Worm (Caenorhabditis elegans): ENCODE measurements around the gene C26B9.5.

Gene C26B9.5

DNA sequence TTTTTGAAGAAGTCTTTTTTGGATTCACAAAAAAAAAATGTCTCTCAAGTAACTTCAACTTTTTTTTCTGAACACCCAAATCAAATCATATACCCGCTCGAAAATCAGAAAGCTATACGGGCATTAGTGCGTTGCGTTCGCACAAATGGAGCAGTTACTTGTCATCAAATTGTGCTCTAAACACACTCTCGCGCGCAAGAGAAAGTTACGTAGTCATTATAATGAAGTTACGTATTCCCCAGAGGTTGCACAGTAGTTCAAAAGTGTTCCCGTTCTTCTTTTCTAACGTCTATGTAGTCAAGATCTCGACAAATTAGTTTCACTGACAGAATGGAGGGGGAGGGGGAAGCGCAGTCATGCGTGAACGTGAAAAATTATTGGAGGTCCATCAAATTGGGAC lies 7.7 kb upstream of the C26B9.5 start:
- TF ChIP-seq nhr-76 (tag; optimal IDR thresholded peaks at IDR 0.05) (no peak), ces-1 (GFP tag; optimal IDR thresholded peaks at IDR 0.05) (peak; percentile 82)

- TF ChIP-seq ceh-43 (GFP tag; optimal IDR thresholded peaks at IDR 0.05) (no peak), flh-1 (GFP tag; optimal IDR thresholded peaks at IDR 0.05) (no peak), mep-1 (tag; optimal IDR thresholded peaks at IDR 0.05) (no peak), lsy-2 (tag; optimal IDR thresholded peaks at IDR 0.05) (no peak), snpc-4 (tag; optimal IDR thresholded peaks at IDR 0.05) (no peak), ham-2 (GFP tag; optimal IDR thresholded peaks at IDR 0.05) (no peak)
Measured at ce11 chrX:5323287-5323686, 6.0 kb upstream of the C26B9.5 start, which contains the start of gene sto-2. TSS of gene sto-2 (minus strand) at chrX:5323387.

- no peak for TF ChIP-seq elt-1 (tag; optimal IDR thresholded peaks at IDR 0.05; ENCODE audit: borderline replicate concordance, insufficient read depth)
- no peak for TF ChIP-seq bed-3 (GFP tag; optimal IDR thresholded peaks at IDR 0.05)
- no peak for TF ChIP-seq unc-62 (GFP tag; optimal IDR thresholded peaks at IDR 0.05)
- no peak for TF ChIP-seq snpc-4 (tag; optimal IDR thresholded peaks at IDR 0.05)
- no peak for TF ChIP-seq unc-39 (tag; optimal IDR thresholded peaks at IDR 0.05)
- no peak for TF ChIP-seq sptf-1 (tag; optimal IDR thresholded peaks at IDR 0.05)
- TF ChIP-seq tbx-8 (GFP tag; optimal IDR thresholded peaks at IDR 0.05): no peak
- TF ChIP-seq unc-120 (tag; optimal IDR thresholded peaks at IDR 0.05; ENCODE audit: poor library complexity, severe bottlenecking): no peak
- no peak for TF ChIP-seq flh-1 (GFP tag; optimal IDR thresholded peaks at IDR 0.05)
- no peak for TF ChIP-seq zip-8 (tag; optimal IDR thresholded peaks at IDR 0.05)
- TF ChIP-seq sem-2 (GFP tag; optimal IDR thresholded peaks at IDR 0.05): no peak
- no peak for TF ChIP-seq lsy-2 (tag; optimal IDR thresholded peaks at IDR 0.05)
- no peak for TF ChIP-seq mls-2 (tag; optimal IDR thresholded peaks at IDR 0.05)
- TF ChIP-seq hlh-1 (tag; optimal IDR thresholded peaks at IDR 0.05): no peak
- no peak for TF ChIP-seq pha-4 (tag; optimal IDR thresholded peaks at IDR 0.05)
- TF ChIP-seq lin-13 (tag; optimal IDR thresholded peaks at IDR 0.05): no peak
- TF ChIP-seq cnd-1 (tag; optimal IDR thresholded peaks at IDR 0.05): no peak
Measured at ce11 chrX:5330765-5331164, 1.5 kb downstream of the C26B9.5 start.

- TF ChIP-seq flh-1 (GFP tag; optimal IDR thresholded peaks at IDR 0.05): no peak
- TF ChIP-seq mab-5 (tag; optimal IDR thresholded peaks at IDR 0.05): no peak
- TF ChIP-seq ces-1 (GFP tag; optimal IDR thresholded peaks at IDR 0.05): no peak
- no peak for TF ChIP-seq pha-4 (tag; optimal IDR thresholded peaks at IDR 0.05)
- no peak for TF ChIP-seq ceh-39 (tag; optimal IDR thresholded peaks at IDR 0.05)
- TF ChIP-seq drap-1 (GFP tag; optimal IDR thresholded peaks at IDR 0.05): no peak
- TF ChIP-seq sem-2 (GFP tag; optimal IDR thresholded peaks at IDR 0.05): no peak
- TF ChIP-seq lin-13 (tag; optimal IDR thresholded peaks at IDR 0.05): no peak
- TF ChIP-seq mep-1 (tag; optimal IDR thresholded peaks at IDR 0.05): no peak
- TF ChIP-seq ceh-43 (GFP tag; optimal IDR thresholded peaks at IDR 0.05): no peak
- no peak for TF ChIP-seq elt-1 (tag; optimal IDR thresholded peaks at IDR 0.05; ENCODE audit: borderline replicate concordance, insufficient read depth)
- no peak for TF ChIP-seq mls-2 (tag; optimal IDR thresholded peaks at IDR 0.05)
- TF ChIP-seq nhr-2 (tag; optimal IDR thresholded peaks at IDR 0.05): no peak
Measured at ce11 chrX:5335368-5335767, 6.1 kb downstream of the C26B9.5 start, which contains the start of gene C26B9.6. TSS of gene C26B9.6 (minus strand) at chrX:5335468.

ce11 chrX:5336498-5336897 lies 7.2 kb downstream of the C26B9.5 start:
- TF ChIP-seq unc-120 (tag; optimal IDR thresholded peaks at IDR 0.05; ENCODE audit: poor library complexity, severe bottlenecking): peak; percentile 60
- TF ChIP-seq drap-1 (GFP tag; optimal IDR thresholded peaks at IDR 0.05): peak; percentile 30
- peak; percentile 47 for TF ChIP-seq M03D4.4 (tag; optimal IDR thresholded peaks at IDR 0.05)
- peak; percentile 75 for TF ChIP-seq ham-2 (GFP tag; optimal IDR thresholded peaks at IDR 0.05)
- TF ChIP-seq mep-1 (tag; optimal IDR thresholded peaks at IDR 0.05): peak; percentile 57
- TF ChIP-seq ces-1 (GFP tag; optimal IDR thresholded peaks at IDR 0.05): peak; percentile 15
- TF ChIP-seq nhr-237 (tag; optimal IDR thresholded peaks at IDR 0.05): peak; percentile 36
- TF ChIP-seq sem-2 (GFP tag; optimal IDR thresholded peaks at IDR 0.05): no peak
- TF ChIP-seq nhr-28 (tag; optimal IDR thresholded peaks at IDR 0.05): no peak
- no peak for TF ChIP-seq ceh-83 (GFP tag; optimal IDR thresholded peaks at IDR 0.05)
- TF ChIP-seq lin-13 (tag; optimal IDR thresholded peaks at IDR 0.05): no peak
- TF ChIP-seq elt-3 (tag; optimal IDR thresholded peaks at IDR 0.05): no peak
- peak; percentile 52 for TF ChIP-seq mls-2 (tag; optimal IDR thresholded peaks at IDR 0.05)
- TF ChIP-seq blmp-1 (tag; optimal IDR thresholded peaks at IDR 0.05): no peak
- TF ChIP-seq hlh-1 (tag; optimal IDR thresholded peaks at IDR 0.05): peak; percentile 72
- no peak for TF ChIP-seq cnd-1 (tag; optimal IDR thresholded peaks at IDR 0.05)
- no peak for TF ChIP-seq unc-39 (tag; optimal IDR thresholded peaks at IDR 0.05)
- no peak for TF ChIP-seq ztf-11 (tag; optimal IDR thresholded peaks at IDR 0.05)
- no peak for TF ChIP-seq nhr-2 (tag; optimal IDR thresholded peaks at IDR 0.05)
- TF ChIP-seq snpc-4 (tag; optimal IDR thresholded peaks at IDR 0.05): no peak
- no peak for TF ChIP-seq nhr-12 (tag; optimal IDR thresholded peaks at IDR 0.05)
- no peak for TF ChIP-seq mab-5 (tag; optimal IDR thresholded peaks at IDR 0.05)
- TF ChIP-seq nhr-76 (tag; optimal IDR thresholded peaks at IDR 0.05): no peak
- peak; percentile 46 for TF ChIP-seq bed-3 (GFP tag; optimal IDR thresholded peaks at IDR 0.05)
- peak; percentile 5 for TF ChIP-seq lsy-2 (tag; optimal IDR thresholded peaks at IDR 0.05)
- no peak for TF ChIP-seq ceh-39 (tag; optimal IDR thresholded peaks at IDR 0.05)
- no peak for TF ChIP-seq tbx-8 (GFP tag; optimal IDR thresholded peaks at IDR 0.05)
- no peak for TF ChIP-seq lin-32 (GFP tag; optimal IDR thresholded peaks at IDR 0.05)
- TF ChIP-seq unc-62 (GFP tag; optimal IDR thresholded peaks at IDR 0.05): peak; percentile 8
- TF ChIP-seq sptf-1 (tag; optimal IDR thresholded peaks at IDR 0.05): peak; percentile 57
- no peak for TF ChIP-seq elt-1 (tag; optimal IDR thresholded peaks at IDR 0.05; ENCODE audit: borderline replicate concordance, insufficient read depth)
- TF ChIP-seq ceh-43 (GFP tag; optimal IDR thresholded peaks at IDR 0.05): no peak
- TF ChIP-seq pha-4 (tag; optimal IDR thresholded peaks at IDR 0.05): peak; percentile 90
- TF ChIP-seq zip-8 (tag; optimal IDR thresholded peaks at IDR 0.05): no peak
- TF ChIP-seq flh-1 (GFP tag; optimal IDR thresholded peaks at IDR 0.05): no peak
